Worm (Caenorhabditis elegans) whole organism, late embryonic: ENCODE data around the gene H23N18.5.

Source experiments
- C08G9.2 ChIP-seq: sonication (generic microtip); optimal IDR thresholded peaks from 2 replicates; lab custom pipeline; 2016; ENCODE audit warnings: mild to moderate bottlenecking, missing genetic modification characterization, moderate library complexity, missing compliant biosample characterization
- F13H6.1 ChIP-seq: sonication (generic microtip); optimal IDR thresholded peaks from 2 replicates; lab custom pipeline; 2016; ENCODE audit warnings: missing genetic modification characterization, missing compliant biosample characterization
- K02D7.2 ChIP-seq: sonication (generic microtip); optimal IDR thresholded peaks from 2 replicates; lab custom pipeline; 2017; ENCODE audit warnings: mild to moderate bottlenecking, missing genetic modification characterization, missing compliant biosample characterization
- T23F11.4 ChIP-seq: fragments of 200-800 bp; sonication (Bioruptor generic); optimal IDR thresholded peaks from 2 replicates; lab custom pipeline; 2018; ENCODE audit warnings: mild to moderate bottlenecking, missing genetic modification characterization, missing compliant biosample characterization
- ama-1 ChIP-seq: fragments of 150-350 bp; optimal IDR thresholded peaks from 2 replicates; lab custom pipeline; 2014
- ceh-2 ChIP-seq: sonication (generic microtip); optimal IDR thresholded peaks from 2 replicates; lab custom pipeline; 2016; ENCODE audit warnings: missing genotype, missing genetic modification characterization, missing compliant biosample characterization
- ceh-45 ChIP-seq: fragments of 200-800 bp; sonication (Bioruptor generic); IDR thresholded peaks from 2 replicates; pipeline ENCODE4 v1.3.6; 2022; ENCODE audit warnings: missing genetic modification reagents, missing genetic modification characterization, missing compliant biosample characterization
- dmd-4 ChIP-seq: sonication (generic microtip); optimal IDR thresholded peaks from 2 replicates; lab custom pipeline; 2016; ENCODE audit warnings: borderline replicate concordance, missing genetic modification characterization, missing compliant biosample characterization
- elt-2 ChIP-seq: sonication (generic microtip); optimal IDR thresholded peaks from 2 replicates; lab custom pipeline; 2016; ENCODE audit warnings: missing genetic modification reagents, missing genetic modification characterization, missing compliant biosample characterization
- eyg-1 ChIP-seq: sonication (generic microtip); optimal IDR thresholded peaks from 2 replicates; lab custom pipeline; 2016; ENCODE audit warnings: missing genotype, missing genetic modification characterization, missing compliant biosample characterization
- fkh-10 ChIP-seq: fragments of 150-350 bp; optimal IDR thresholded peaks from 2 replicates; lab custom pipeline; 2014; ENCODE audit warnings: missing biosample characterization, missing genetic modification reagents, missing genetic modification characterization
- fkh-6 ChIP-seq: sonication (generic microtip); optimal IDR thresholded peaks from 2 replicates; lab custom pipeline; 2016; ENCODE audit warnings: missing genetic modification characterization, missing compliant biosample characterization
- hlh-15 ChIP-seq: sonication (generic microtip); optimal IDR thresholded peaks from 2 replicates; lab custom pipeline; 2016; ENCODE audit warnings: missing genetic modification characterization, missing compliant biosample characterization
- hlh-6 ChIP-seq: sonication (generic microtip); optimal IDR thresholded peaks from 2 replicates; lab custom pipeline; 2016; ENCODE audit warnings: missing genotype, missing genetic modification characterization, missing compliant biosample characterization
- hlh-8 ChIP-seq: sonication (generic microtip); optimal IDR thresholded peaks from 2 replicates; lab custom pipeline; 2016; ENCODE audit warnings: missing genotype, missing genetic modification characterization, missing compliant biosample characterization
- mec-3 ChIP-seq: sonication (generic microtip); optimal IDR thresholded peaks from 2 replicates; lab custom pipeline; 2016; ENCODE audit warnings: borderline replicate concordance, missing genetic modification characterization, missing compliant biosample characterization
- nfya-1 ChIP-seq: sonication (generic microtip); optimal IDR thresholded peaks from 2 replicates; lab custom pipeline; 2017; ENCODE audit warnings: missing genetic modification characterization, mild to moderate bottlenecking, missing compliant biosample characterization, antibody characterized with exemption, moderate library complexity
- pax-1 ChIP-seq: fragments of 150-350 bp; optimal IDR thresholded peaks from 2 replicates; lab custom pipeline; 2014; ENCODE audit warnings: missing biosample characterization, missing genetic modification characterization
- pha-2 ChIP-seq: sonication (generic microtip); optimal IDR thresholded peaks from 2 replicates; lab custom pipeline; 2017; ENCODE audit warnings: mild to moderate bottlenecking, missing genetic modification characterization, missing compliant biosample characterization
- pha-4 ChIP-seq: fragments of 150-350 bp; optimal IDR thresholded peaks from 2 replicates; lab custom pipeline; 2018; ENCODE audit warnings: missing biosample characterization, missing genetic modification reagents, missing genetic modification characterization
- sox-2 ChIP-seq: fragments of 200-800 bp; sonication (Bioruptor generic); IDR thresholded peaks from 2 replicates; pipeline ENCODE4 v1.3.6; 2022; ENCODE audit warnings: missing genetic modification reagents, missing genetic modification characterization, missing compliant biosample characterization
- sox-4 ChIP-seq: sonication (generic microtip); optimal IDR thresholded peaks from 2 replicates; lab custom pipeline; 2017; ENCODE audit warnings: mild to moderate bottlenecking, missing genetic modification characterization, inconsistent platforms, missing compliant biosample characterization
- ttx-3 ChIP-seq: sonication (generic microtip); optimal IDR thresholded peaks from 2 replicates; lab custom pipeline; 2016; ENCODE audit warnings: missing genetic modification reagents, missing genetic modification characterization, missing compliant biosample characterization
- unc-55 ChIP-seq: sonication (generic microtip); optimal IDR thresholded peaks from 2 replicates; lab custom pipeline; 2017; ENCODE audit warnings: missing biosample characterization, missing genetic modification reagents, missing genetic modification characterization
- zip-5 ChIP-seq: sonication (generic microtip); optimal IDR thresholded peaks from 2 replicates; lab custom pipeline; 2016; ENCODE audit warnings: missing genetic modification characterization, missing compliant biosample characterization

Gene H23N18.5

DNA sequence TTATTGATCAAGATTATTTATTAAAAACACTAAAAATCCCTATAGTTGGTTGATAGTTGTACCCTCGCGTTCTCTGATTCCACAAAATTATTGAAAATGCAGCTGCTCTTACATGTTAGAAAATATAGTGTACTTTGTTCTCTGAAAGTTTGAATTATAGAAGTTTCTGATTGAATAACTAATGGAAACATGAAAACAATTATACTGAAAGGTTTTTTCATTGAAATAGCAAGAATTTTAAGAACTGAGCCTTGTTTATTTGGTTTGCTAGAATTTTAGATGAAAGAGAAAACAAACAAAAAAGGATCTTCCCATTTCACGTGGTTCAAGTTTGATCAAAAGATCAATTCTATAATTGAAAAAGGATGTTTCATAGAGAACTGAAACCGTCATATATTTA lies 44.6 kb downstream of the H23N18.5 start:
- TF ChIP-seq sox-2 (GFP tag; lab: Robert Waterston, UW), result no peak
- no peak for TF ChIP-seq fkh-10 (GFP tag; lab: Kevin White, UChicago)
- TF ChIP-seq hlh-8 (tag; lab: Kevin White, UChicago), result no peak
- no peak for TF ChIP-seq fkh-6 (tag; lab: Kevin White, UChicago)
- no peak for TF ChIP-seq pha-4 (tag; lab: Kevin White, UChicago)
- TF ChIP-seq nfya-1 (tag; lab: Kevin White, UChicago), result no peak
- no peak for TF ChIP-seq ceh-45 (GFP tag; lab: Robert Waterston, UW)
- TF ChIP-seq ttx-3 (tag; lab: Kevin White, UChicago), result no peak
- no peak for TF ChIP-seq hlh-15 (tag; lab: Kevin White, UChicago)
- no peak for TF ChIP-seq zip-5 (tag; lab: Kevin White, UChicago)
- TF ChIP-seq sox-4 (tag; lab: Kevin White, UChicago), result no peak

DNA sequence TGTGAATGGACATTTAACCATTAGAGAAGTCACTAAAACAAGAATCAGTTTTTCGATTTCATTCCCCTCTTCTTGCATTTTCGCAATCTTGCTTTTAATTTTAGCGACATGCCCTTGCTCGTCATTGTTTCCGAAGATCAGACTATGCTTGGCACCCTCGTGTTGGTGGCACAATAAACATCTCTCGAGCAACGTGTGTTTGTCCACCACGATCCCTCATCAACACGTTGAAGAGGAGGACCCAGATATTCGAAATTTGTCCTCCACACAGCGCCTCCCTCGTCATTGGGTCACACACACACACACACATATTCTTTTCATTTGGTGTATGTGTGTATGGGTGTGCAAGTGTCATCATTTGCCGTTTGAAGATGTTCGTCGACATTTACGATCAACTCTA lies 46.8 kb downstream of the H23N18.5 start, which contains the start of gene srd-32:
TSS of gene srd-32 (plus strand) at position 301 of the 400 bp plus-strand sequence.
- TF ChIP-seq elt-2 (tag; lab: Kevin White, UChicago) (no peak), sox-2 (GFP tag; lab: Robert Waterston, UW) (no peak), ceh-45 (GFP tag; lab: Robert Waterston, UW) (no peak), T23F11.4 (GFP tag; lab: Kevin White, UChicago) (no peak), nfya-1 (tag; lab: Kevin White, UChicago) (no peak), ttx-3 (tag; lab: Kevin White, UChicago) (no peak), sox-4 (tag; lab: Kevin White, UChicago) (no peak), hlh-15 (tag; lab: Kevin White, UChicago) (no peak), pha-2 (tag; lab: Kevin White, UChicago) (no peak), pax-1 (no peak), mec-3 (tag; lab: Kevin White, UChicago) (no peak), F13H6.1 (no peak), dmd-4 (tag; lab: Kevin White, UChicago) (no peak), hlh-6 (tag; lab: Kevin White, UChicago) (no peak), ceh-2 (tag; lab: Kevin White, UChicago) (no peak), unc-55 (GFP tag; lab: Kevin White, UChicago) (no peak), C08G9.2 (tag; lab: Kevin White, UChicago) (no peak)

ce11 chrV:4864330-4864729 lies 47.9 kb downstream of the H23N18.5 start:
- TF ChIP-seq K02D7.2 (tag; lab: Kevin White, UChicago) (no peak), ama-1 (lab: Kevin White, UChicago) (no peak)

- TF ChIP-seq mec-3 (tag; lab: Kevin White, UChicago) (no peak), unc-55 (GFP tag; lab: Kevin White, UChicago) (peak; percentile 16), pha-2 (tag; lab: Kevin White, UChicago) (no peak), eyg-1 (tag; lab: Kevin White, UChicago) (no peak)
These were observed 49.4 kb downstream of the H23N18.5 start, which contains the start of gene C37H5.13 for ce11 chrV:4862737-4863136. C37H5.13 (minus strand) TSS chrV:4862965.
